Worm (Caenorhabditis elegans) whole organism, mixed stage, embryonic: Measurements from ENCODE around the gene Y34B4A.10.

Source experiments
- cnd-1 ChIP-seq: fragments of 200-800 bp; sonication (Bioruptor generic); optimal IDR thresholded peaks from 2 replicates; lab custom pipeline; 2018; ENCODE audit warnings: mild to moderate bottlenecking, missing genetic modification characterization, missing compliant biosample characterization
- nhr-12 ChIP-seq: fragments of 150-350 bp; optimal IDR thresholded peaks from 2 replicates; lab custom pipeline; 2014; ENCODE audit warnings: missing biosample characterization, missing genetic modification characterization
- unc-39 ChIP-seq: fragments of 150-350 bp; optimal IDR thresholded peaks from 2 replicates; lab custom pipeline; 2014; ENCODE audit warnings: missing biosample characterization, missing genetic modification characterization
- unc-62 ChIP-seq: fragments of 150-350 bp; optimal IDR thresholded peaks from 2 replicates; lab custom pipeline; 2014; ENCODE audit warnings: missing biosample characterization, missing genetic modification reagents, missing genetic modification characterization
- zip-8 ChIP-seq: fragments of 150-350 bp; optimal IDR thresholded peaks from 2 replicates; lab custom pipeline; 2014; ENCODE audit warnings: missing biosample characterization, missing genetic modification characterization

ce11 chrX:5208831-5209230 is 40.9 kb upstream of the Y34B4A.10 start:
- TF ChIP-seq nhr-12 (tag; lab: Kevin White, UChicago) (no peak), unc-62 (no peak), zip-8 (tag; lab: Kevin White, UChicago) (no peak), unc-39 (tag; lab: Kevin White, UChicago) (no peak), cnd-1 (no peak)
